Worm (Caenorhabditis elegans): ENCODE measurements around the gene ttr-5.

ce11 chrIII:9366376-9366775, 36.3 kb downstream of the ttr-5 start:
- TF ChIP-seq dao-5 (tag; optimal IDR thresholded peaks at IDR 0.05) (no peak), him-1 (tag; optimal IDR thresholded peaks at IDR 0.05) (no peak), W03F9.2 (tag; optimal IDR thresholded peaks at IDR 0.05) (no peak)

All from whole organism, L4/young adult.